Fruit fly (Drosophila melanogaster) whole organism, prepupa: ENCODE results near the gene CG5645.

ENCODE experiments used
- CG10669 ChIP-seq: fragments of 200-800 bp; sonication (Bioruptor generic); optimal IDR thresholded peaks from 3 replicates; lab custom pipeline; 2018; ENCODE audit warnings: missing biosample characterization, mild to moderate bottlenecking, missing genetic modification characterization, moderate library complexity
- CG6276 ChIP-seq: fragments of 200-800 bp; sonication (Bioruptor generic); optimal IDR thresholded peaks from 2 replicates; lab custom pipeline; 2017; ENCODE audit warnings: missing biosample characterization, mild to moderate bottlenecking, missing genetic modification characterization
- CG6854 ChIP-seq: fragments of 200-800 bp; sonication (Bioruptor generic); optimal IDR thresholded peaks from 2 replicates; lab custom pipeline; 2017; ENCODE audit warnings: missing biosample characterization, mild to moderate bottlenecking, missing genetic modification characterization
- Eip75B ChIP-seq: fragments of 200-800 bp; sonication (Bioruptor generic); optimal IDR thresholded peaks from 3 replicates; lab custom pipeline; 2016; ENCODE audit warnings: missing biosample characterization, missing genetic modification characterization
- Eip93F ChIP-seq: fragments of 200-800 bp; sonication (Bioruptor generic); optimal IDR thresholded peaks from 2 replicates; lab custom pipeline; 2016; ENCODE audit warnings: missing biosample characterization, mild to moderate bottlenecking, missing genetic modification characterization
- Gug ChIP-seq: fragments of 200-800 bp; sonication (Bioruptor generic); IDR thresholded peaks from 2 replicates; pipeline ENCODE4 v1.3.6; 2022; ENCODE audit warnings: missing biosample characterization, missing genetic modification characterization
- Sox102F ChIP-seq: fragments of 200-800 bp; sonication (Bioruptor generic); optimal IDR thresholded peaks from 2 replicates; lab custom pipeline; 2016; ENCODE audit warnings: missing biosample characterization, mild to moderate bottlenecking, missing genetic modification characterization
- lz ChIP-seq: fragments of 200-800 bp; sonication (Bioruptor generic); optimal IDR thresholded peaks from 3 replicates; lab custom pipeline; 2016; ENCODE audit warnings: missing biosample characterization, missing genetic modification characterization

dm6 chr3L:12122891-12123290, 13.6 kb downstream of the CG5645 start:
- TF ChIP-seq lz (GFP tag; lab: Kevin White, UChicago) (no peak), Eip93F (GFP tag; lab: Kevin White, UChicago) (no peak), Eip75B (no peak), Sox102F (GFP tag; lab: Kevin White, UChicago) (no peak), CG6854 (GFP tag; lab: Kevin White, UChicago) (no peak), CG6276 (GFP tag; lab: Kevin White, UChicago) (no peak), CG10669 (GFP tag; lab: Kevin White, UChicago) (no peak), Gug (GFP tag; lab: Robert Waterston, UW) (no peak)
